Fruit fly (Drosophila melanogaster): Measurements from ENCODE around the gene CG42846.

dm6 chr3L:248226-248758 is 16.9 kb upstream of the CG42846 start:
- no peak for TF ChIP-seq insv (optimal IDR thresholded peaks at IDR 0.05)
- no peak for TF ChIP-seq ttk (optimal IDR thresholded peaks at IDR 0.05)
- TF ChIP-seq psq (optimal IDR thresholded peaks at IDR 0.05): no peak
- no peak for TF ChIP-seq Sin3A (optimal IDR thresholded peaks at IDR 0.05)
- no peak for TF ChIP-seq Myc (optimal IDR thresholded peaks at IDR 0.05)
- no peak for TF ChIP-seq h (optimal IDR thresholded peaks at IDR 0.05)

Data from Kc167 (cell line).